Fruit fly (Drosophila melanogaster) whole organism, embryonic: ENCODE results near the gene CG1801.

ENCODE experiments used
- CG10267 ChIP-seq: fragments of 200-800 bp; sonication (Bioruptor generic); optimal IDR thresholded peaks from 2 replicates; lab custom pipeline; 2018; ENCODE audit warnings: missing biosample characterization, mild to moderate bottlenecking, missing genetic modification characterization, moderate library complexity
- CG7357 ChIP-seq: fragments of 200-800 bp; sonication (Bioruptor generic); IDR thresholded peaks from 3 replicates; pipeline ENCODE4 v1.3.6; 2022; ENCODE audit warnings: missing biosample characterization, missing genetic modification characterization
- E2f2 ChIP-seq: fragments of 200-800 bp; sonication (Bioruptor generic); IDR thresholded peaks from 2 replicates; pipeline ENCODE4 v1.3.6; 2022; ENCODE audit warnings: missing biosample characterization, missing genetic modification characterization
- Hey ChIP-seq: fragments of 200-800 bp; sonication (Bioruptor generic); optimal IDR thresholded peaks from 3 replicates; lab custom pipeline; 2018; ENCODE audit warnings: missing biosample characterization, mild to moderate bottlenecking, missing genetic modification characterization
- ash1 ChIP-seq: fragments of 200-800 bp; sonication (Bioruptor generic); optimal IDR thresholded peaks from 2 replicates; lab custom pipeline; 2018; ENCODE audit warnings: missing biosample characterization, mild to moderate bottlenecking, missing genetic modification characterization
- zen ChIP-seq: fragments of 200-800 bp; sonication (Bioruptor generic); optimal IDR thresholded peaks from 3 replicates; lab custom pipeline; 2018; ENCODE audit warnings: missing biosample characterization, mild to moderate bottlenecking, missing genetic modification characterization, moderate library complexity

DNA sequence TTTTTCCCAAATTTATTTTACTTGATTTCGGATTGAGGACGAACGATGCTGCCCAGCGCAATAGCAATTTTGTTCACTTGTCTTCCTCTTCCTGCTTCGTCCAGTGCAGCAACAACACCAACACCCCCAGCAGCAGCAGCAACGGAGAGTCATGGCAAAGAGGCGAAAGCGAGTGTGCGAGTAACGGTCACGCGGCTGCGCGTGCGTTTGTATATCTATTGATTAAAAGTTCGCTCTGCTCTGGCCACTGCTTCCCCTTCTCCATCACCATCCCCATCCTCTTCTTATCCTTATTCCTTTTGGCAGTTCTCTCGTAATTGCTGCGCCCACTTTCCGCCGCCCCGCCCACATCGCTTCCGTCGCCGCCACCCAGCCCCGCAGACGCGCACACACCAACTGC is 20.8 kb upstream of the CG1801 start:
- no peak for TF ChIP-seq ash1 (GFP tag; lab: Kevin White, UChicago)
- TF ChIP-seq E2f2 (GFP tag; lab: Robert Waterston, UW): no peak
- no peak for TF ChIP-seq CG7357 (GFP tag; lab: Robert Waterston, UW)
- TF ChIP-seq zen: no peak
- no peak for TF ChIP-seq Hey (tag; lab: Kevin White, UChicago)
- no peak for TF ChIP-seq CG10267
